Worm (Caenorhabditis elegans) whole organism, L1 larva: ENCODE data around the gene T15H9.5.

Experiments used
- ceh-88 ChIP-seq: fragments of 200-800 bp; sonication (Bioruptor generic); IDR thresholded peaks from 2 replicates; pipeline ENCODE4 v1.3.6; 2022; ENCODE audit warnings: missing genetic modification characterization, missing compliant biosample characterization
- ets-5 ChIP-seq: fragments of 200-800 bp; sonication (Bioruptor generic); IDR thresholded peaks from 2 replicates; pipeline ENCODE4 v1.3.6; 2022; ENCODE audit warnings: missing genetic modification characterization, missing compliant biosample characterization
- lin-15B ChIP-seq: fragments of 150-350 bp; sonication (generic microtip); optimal IDR thresholded peaks from 3 replicates; lab custom pipeline; 2014; ENCODE audit warnings: missing biosample characterization, missing genetic modification characterization
- nhr-71 ChIP-seq: sonication (generic microtip); optimal IDR thresholded peaks from 2 replicates; lab custom pipeline; 2016; ENCODE audit warnings: mild to moderate bottlenecking, missing genetic modification characterization, moderate library complexity, missing compliant biosample characterization
- nhr-77 ChIP-seq: fragments of 150-350 bp; optimal IDR thresholded peaks from 2 replicates; lab custom pipeline; 2014; ENCODE audit warnings: missing biosample characterization, missing genetic modification characterization
- xbp-1 ChIP-seq: sonication (generic microtip); optimal IDR thresholded peaks from 2 replicates; lab custom pipeline; 2016; ENCODE audit warnings: missing genetic modification characterization, missing compliant biosample characterization
- ztf-11 ChIP-seq, 2 experiments: sonication (generic microtip); optimal IDR thresholded peaks; 2 replicates each; lab custom pipeline; 2016 to 2017; ENCODE audit warnings: missing genetic modification characterization in 2 of 2, missing biosample characterization in 1 of 2, missing compliant biosample characterization in 1 of 2
- ztf-4 ChIP-seq: fragments of 150-350 bp; optimal IDR thresholded peaks from 2 replicates; lab custom pipeline; 2014; ENCODE audit warnings: missing biosample characterization, missing genetic modification characterization

DNA sequence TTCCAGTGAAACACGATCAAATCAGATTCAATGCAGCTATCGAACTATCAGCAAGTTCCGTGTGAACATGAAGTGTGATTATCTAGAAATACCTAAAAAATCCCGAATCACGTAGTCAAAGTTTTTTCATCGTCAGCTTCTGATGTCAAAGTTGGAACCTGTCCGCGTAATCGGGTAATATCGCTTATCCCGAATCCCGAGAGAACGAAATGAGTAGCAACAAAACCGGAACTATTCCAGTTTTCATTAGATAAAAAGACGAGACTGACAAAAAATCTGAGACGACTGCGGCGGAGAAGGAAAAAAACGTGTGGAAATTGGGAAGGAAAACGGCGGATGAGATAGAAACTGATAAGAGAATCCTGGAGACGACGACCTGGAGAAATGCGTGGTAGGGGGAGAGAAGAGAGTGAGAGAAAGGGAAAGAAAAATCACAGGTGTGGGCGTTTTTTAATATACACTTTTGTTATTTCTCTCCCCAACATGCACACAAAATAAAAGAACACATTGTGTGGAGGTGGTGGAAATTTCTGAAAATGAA lies 8.8 kb upstream of the T15H9.5 start:
- no peak for TF ChIP-seq ztf-4 (tag; lab: Kevin White, UChicago)
- no peak for TF ChIP-seq nhr-71
- TF ChIP-seq xbp-1 (tag; lab: Kevin White, UChicago) = no peak
- no peak for TF ChIP-seq lin-15B
- TF ChIP-seq nhr-77 = no peak
- TF ChIP-seq ceh-88 = no peak
- no peak for TF ChIP-seq ets-5 (GFP tag; lab: Robert Waterston, UW)
- no peak for TF ChIP-seq ztf-11 (tag; optimal IDR thresholded peaks at IDR 0.05; lab: Kevin White, UChicago)
